Fruit fly (Drosophila melanogaster): ENCODE results near the gene CG12194.

dm6 chr2L:4794524-4794804, 43.7 kb upstream of the CG12194 start, which contains the start of gene CG3294:
- no peak for TF ChIP-seq CG3032 (tag; optimal IDR thresholded peaks at IDR 0.05)
- TF ChIP-seq CG31627 (GFP tag; optimal IDR thresholded peaks at IDR 0.05): no peak
- TF ChIP-seq Lpt (GFP tag; optimal IDR thresholded peaks at IDR 0.05): no peak
- TF ChIP-seq Hr4 (GFP tag; optimal IDR thresholded peaks at IDR 0.05): no peak
- TF ChIP-seq Hr39 (GFP tag; optimal IDR thresholded peaks at IDR 0.05): no peak
- no peak for TF ChIP-seq dsx (GFP tag; optimal IDR thresholded peaks at IDR 0.05; ENCODE audit: poor library complexity, severe bottlenecking)
- no peak for TF ChIP-seq pdm3 (GFP tag; optimal IDR thresholded peaks at IDR 0.05)
- TF ChIP-seq acj6 (GFP tag; optimal IDR thresholded peaks at IDR 0.05): no peak
- no peak for TF ChIP-seq OdsH (GFP tag; optimal IDR thresholded peaks at IDR 0.05)
- TF ChIP-seq CG8119 (GFP tag; IDR thresholded peaks at IDR 0.05): no peak
- no peak for TF ChIP-seq Sox102F (GFP tag; optimal IDR thresholded peaks at IDR 0.05)
- TF ChIP-seq vri (GFP tag; optimal IDR thresholded peaks at IDR 0.05): no peak
- no peak for TF ChIP-seq fkh (GFP tag; optimal IDR thresholded peaks at IDR 0.05)

Data from whole organism, prepupa.